Fruit fly (Drosophila melanogaster): ENCODE data around the gene kipf.

Gene kipf

DNA sequence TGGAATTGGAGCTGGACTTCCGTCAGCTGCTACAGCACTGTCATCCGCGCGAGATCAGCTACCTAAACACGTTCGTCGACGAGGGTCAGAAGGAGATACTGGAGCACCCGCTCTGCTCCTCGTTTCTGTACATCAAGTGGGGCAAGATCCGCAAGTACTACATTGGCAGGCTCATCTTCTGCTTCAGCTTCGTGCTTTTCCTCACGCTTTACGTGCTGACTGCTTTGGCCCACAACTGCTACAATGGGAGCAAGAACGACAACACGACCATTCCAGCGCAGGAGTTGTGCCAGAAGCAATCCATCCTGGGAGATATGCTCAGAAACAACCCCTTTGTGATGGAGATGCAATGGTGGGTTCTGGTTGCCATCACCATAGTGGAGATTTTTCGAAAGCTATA lies 14.4 kb upstream of the kipf start:
- TF ChIP-seq row (GFP tag; IDR thresholded peaks at IDR 0.05) (no peak), Ets65A (GFP tag) (peak; percentile 94)

- TF ChIP-seq Med (GFP tag) (peak; percentile 63), stwl (tag; optimal IDR thresholded peaks at IDR 0.05) (peak; percentile 8), CG13123 (GFP tag; optimal IDR thresholded peaks at IDR 0.05) (no peak), Pdp1 (GFP tag; optimal IDR thresholded peaks at IDR 0.05) (peak in 1 of 2 experiments; percentile 91), PHDP (tag; optimal IDR thresholded peaks at IDR 0.05) (no peak), toy (GFP tag; IDR thresholded peaks at IDR 0.05) (no peak), CG10267 (tag; optimal IDR thresholded peaks at IDR 0.05) (peak; percentile 85), fd64A (GFP tag; optimal IDR thresholded peaks at IDR 0.05) (no peak), CG2116 (GFP tag; optimal IDR thresholded peaks at IDR 0.05) (no peak), sens-2 (GFP tag; IDR thresholded peaks at IDR 0.05) (no peak), usp (GFP tag; optimal IDR thresholded peaks at IDR 0.05) (no peak), CG17359 (tag; optimal IDR thresholded peaks at IDR 0.05) (no peak), HmgD (GFP tag; optimal IDR thresholded peaks at IDR 0.05) (no peak), sens (GFP tag) (no peak), Dref (GFP tag; IDR thresholded peaks at IDR 0.05) (no peak), bcd (GFP tag; optimal IDR thresholded peaks at IDR 0.05) (no peak), CG13424 (tag; optimal IDR thresholded peaks at IDR 0.05) (no peak), Ada2b (GFP tag; IDR thresholded peaks at IDR 0.05) (no peak), aop (GFP tag; IDR thresholded peaks at IDR 0.05) (no peak), hb (GFP tag; IDR thresholded peaks at IDR 0.05; ENCODE audit: partially characterized antibody) (no peak), pnt (GFP tag; optimal IDR thresholded peaks at IDR 0.05) (no peak), CG4820 (GFP tag; optimal IDR thresholded peaks at IDR 0.05) (no peak), trh (GFP tag; optimal IDR thresholded peaks at IDR 0.05) (no peak), Atf3 (GFP tag; optimal IDR thresholded peaks at IDR 0.05) (no peak), CG11696 (GFP tag; IDR thresholded peaks at IDR 0.05) (no peak), unpg (GFP tag; optimal IDR thresholded peaks at IDR 0.05) (no peak), dpn (GFP tag; optimal IDR thresholded peaks at IDR 0.05) (no peak), trem (tag; optimal IDR thresholded peaks at IDR 0.05) (peak; percentile 17), MESR4 (GFP tag; optimal IDR thresholded peaks at IDR 0.05) (peak; percentile 61), CG4424 (GFP tag; optimal IDR thresholded peaks at IDR 0.05) (no peak), gsb (GFP tag; IDR thresholded peaks at IDR 0.05) (no peak), Lim3 (GFP tag; IDR thresholded peaks at IDR 0.05) (no peak), abd-A (tag; optimal IDR thresholded peaks at IDR 0.05) (no peak), tx (GFP tag; optimal IDR thresholded peaks at IDR 0.05) (no peak), nau (GFP tag; optimal IDR thresholded peaks at IDR 0.05) (no peak), CG18619 (GFP tag; optimal IDR thresholded peaks at IDR 0.05) (no peak), CG1529 (GFP tag; optimal IDR thresholded peaks at IDR 0.05) (no peak), odd (GFP tag; optimal IDR thresholded peaks at IDR 0.05) (no peak), ken (GFP tag; IDR thresholded peaks at IDR 0.05) (no peak), otp (GFP tag; IDR thresholded peaks at IDR 0.05) (no peak), Dip2 (GFP tag; IDR thresholded peaks at IDR 0.05) (no peak), CG6813 (GFP tag; optimal IDR thresholded peaks at IDR 0.05) (no peak), CG9932 (GFP tag; IDR thresholded peaks at IDR 0.05) (no peak), mirr (GFP tag; optimal IDR thresholded peaks at IDR 0.05) (no peak), Bteb2 (GFP tag; optimal IDR thresholded peaks at IDR 0.05) (no peak), CG10654 (GFP tag; optimal IDR thresholded peaks at IDR 0.05) (no peak), p53 (GFP tag; optimal IDR thresholded peaks at IDR 0.05) (no peak), CG7372 (GFP tag; IDR thresholded peaks at IDR 0.05) (no peak), Dp (GFP tag; optimal IDR thresholded peaks at IDR 0.05) (peak; percentile 88)
Observed at dm6 chr3R:7902313-7902872, 11.3 kb upstream of the kipf start, which contains the start of gene mRpS9. mRpS9 (minus strand) TSS chr3R:7902667.
